Fruit fly (Drosophila melanogaster): ENCODE measurements around the gene CG15879.
A peak's percentile ranks its signal among the peaks of the same experiment; 100 is the strongest.

Gene CG15879

DNA sequence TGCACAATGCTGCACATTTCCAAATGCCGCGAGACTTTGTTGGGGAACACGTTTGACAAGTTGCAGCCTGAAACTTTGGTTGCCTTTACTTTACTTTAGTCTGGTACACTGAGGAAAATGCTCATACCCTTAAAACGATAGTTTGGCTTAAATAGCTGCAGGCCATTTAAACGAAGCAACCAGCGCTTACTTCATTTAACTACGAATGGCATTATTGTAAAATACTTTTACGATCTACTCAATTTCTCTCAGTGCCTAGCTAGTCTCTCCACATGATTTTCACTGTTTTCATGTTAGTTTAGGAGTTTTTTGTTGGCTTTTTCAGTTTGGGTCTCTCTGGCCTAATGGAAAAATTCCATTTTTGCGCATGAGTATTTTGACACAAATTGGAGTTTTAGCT, 6.9 kb downstream of the CG15879 start (continued):
- TF ChIP-seq CG3838 (GFP tag; optimal IDR thresholded peaks at IDR 0.05) (no peak), esg (GFP tag; conservative IDR thresholded peaks at IDR 0.05) (peak; percentile 81), CG2199 (GFP tag; IDR thresholded peaks at IDR 0.05) (peak; percentile 81; the same call in 2 of the 3 replicates), CG18476 (GFP tag; optimal IDR thresholded peaks at IDR 0.05) (peak; percentile 47), CG15601 (tag; optimal IDR thresholded peaks at IDR 0.05) (peak; percentile 72), CG30431 (GFP tag; optimal IDR thresholded peaks at IDR 0.05) (peak; percentile 31), CkIIα-i1 (GFP tag; IDR thresholded peaks at IDR 0.05) (peak; percentile 56; the same call in 1 of the 2 replicates), Dip3 (GFP tag; optimal IDR thresholded peaks at IDR 0.05) (no peak), CG6272 (GFP tag; IDR thresholded peaks at IDR 0.05) (peak; percentile 66), hbn (GFP tag; IDR thresholded peaks at IDR 0.05; ENCODE audit: partially characterized antibody) (no peak), abd-A (tag; optimal IDR thresholded peaks at IDR 0.05) (no peak), HLH54F (GFP tag; optimal IDR thresholded peaks at IDR 0.05) (peak; percentile 7), ERR (GFP tag; optimal IDR thresholded peaks at IDR 0.05) (no peak), ab (GFP tag; optimal IDR thresholded peaks at IDR 0.05) (no peak), fu2 (GFP tag; optimal IDR thresholded peaks at IDR 0.05) (no peak), CG9727 (GFP tag; optimal IDR thresholded peaks at IDR 0.05) (peak; percentile 32), Xbp1 (GFP tag; optimal IDR thresholded peaks at IDR 0.05) (peak; percentile 70), HLHmδ (GFP tag; optimal IDR thresholded peaks at IDR 0.05) (no peak), Ptx1 (GFP tag; IDR thresholded peaks at IDR 0.05) (peak; percentile 85), pan (optimal IDR thresholded peaks at IDR 0.05) (no peak), pan (GFP tag; optimal IDR thresholded peaks at IDR 0.05 in 1 of 2, IDR thresholded peaks at IDR 0.05 in 1 of 2) (peak in 1 of 2 experiments; percentile 85), CG12391 (tag; optimal IDR thresholded peaks at IDR 0.05) (peak; percentile 71), Kr (GFP tag; optimal IDR thresholded peaks at IDR 0.05) (no peak), CG5245 (GFP tag; optimal IDR thresholded peaks at IDR 0.05) (peak; percentile 82), Camta (GFP tag; optimal IDR thresholded peaks at IDR 0.05) (peak; percentile 83), az2 (GFP tag; optimal IDR thresholded peaks at IDR 0.05) (peak; percentile 70), chm (GFP tag; IDR thresholded peaks at IDR 0.05) (peak; percentile 83), CG9876 (GFP tag; optimal IDR thresholded peaks at IDR 0.05) (no peak), tup (GFP tag; optimal IDR thresholded peaks at IDR 0.05) (no peak), inv (GFP tag; IDR thresholded peaks at IDR 0.05; ENCODE audit: partially characterized antibody) (no peak), CG10959 (GFP tag; IDR thresholded peaks at IDR 0.05) (peak; percentile 73), Dref (GFP tag; IDR thresholded peaks at IDR 0.05) (no peak), CG3065 (GFP tag; optimal IDR thresholded peaks at IDR 0.05) (no peak), btn (GFP tag; optimal IDR thresholded peaks at IDR 0.05) (peak; percentile 83), CG3847 (GFP tag; IDR thresholded peaks at IDR 0.05) (peak; percentile 50), CG15696 (tag; optimal IDR thresholded peaks at IDR 0.05) (peak; percentile 33), gt (GFP tag; IDR thresholded peaks at IDR 0.05) (peak; percentile 71; the same call in 1 of the 2 replicates), CG12155 (GFP tag; optimal IDR thresholded peaks at IDR 0.05) (peak; percentile 26), aop (GFP tag; IDR thresholded peaks at IDR 0.05) (peak; percentile 65), gcm2 (GFP tag; optimal IDR thresholded peaks at IDR 0.05) (peak; percentile 5), otp (GFP tag; IDR thresholded peaks at IDR 0.05) (peak; percentile 82), Tbp (GFP tag; optimal IDR thresholded peaks at IDR 0.05) (no peak), ham (GFP tag; IDR thresholded peaks at IDR 0.05) (no peak), CG13123 (GFP tag; optimal IDR thresholded peaks at IDR 0.05) (peak; percentile 15), Dad (GFP tag; optimal IDR thresholded peaks at IDR 0.05) (peak; percentile 68), CG17802 (tag; optimal IDR thresholded peaks at IDR 0.05) (peak; percentile 65), slp2 (GFP tag; optimal IDR thresholded peaks at IDR 0.05) (peak; percentile 73), Hr78 (GFP tag; optimal IDR thresholded peaks at IDR 0.05) (peak in 1 of 2 experiments; percentile 60), Eip74EF (GFP tag; optimal IDR thresholded peaks at IDR 0.05) (peak in 1 of 2 experiments; percentile 57), CG5180 (GFP tag; optimal IDR thresholded peaks at IDR 0.05) (peak; percentile 81), ind (GFP tag; optimal IDR thresholded peaks at IDR 0.05) (peak; percentile 77), Spps (tag; optimal IDR thresholded peaks at IDR 0.05) (peak; percentile 69)

Measured in whole organism, embryonic.